Worm (Caenorhabditis elegans): ENCODE measurements around the gene C37E2.3.

DNA sequence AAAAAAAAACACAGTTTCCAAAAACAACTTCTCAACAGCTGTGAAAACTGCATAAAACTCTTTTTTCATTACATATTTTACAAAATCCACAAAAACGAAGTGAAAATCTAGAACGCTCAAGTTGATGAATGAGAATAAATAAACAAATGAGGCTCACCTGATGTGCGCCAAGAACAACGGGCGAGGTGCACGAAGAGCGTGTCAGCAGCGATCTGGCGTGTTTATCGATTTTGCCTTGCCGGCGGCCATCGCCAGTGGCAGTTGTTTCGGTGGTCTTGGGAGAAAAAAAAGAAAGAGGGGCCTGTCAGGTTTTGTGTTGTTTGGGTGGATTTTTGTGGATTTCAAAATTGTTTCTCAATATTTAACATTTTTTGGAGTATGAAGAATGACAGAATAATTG is 6.4 kb upstream of the C37E2.3 start, which contains the start of gene idhb-1:
- TF ChIP-seq unc-39 (tag; optimal IDR thresholded peaks at IDR 0.05) (no peak), unc-62 (GFP tag; optimal IDR thresholded peaks at IDR 0.05) (no peak), lsy-2 (tag; optimal IDR thresholded peaks at IDR 0.05) (peak; percentile 67 to 78), ama-1 (optimal IDR thresholded peaks at IDR 0.05) (no peak)

Data from whole organism, L2 larva.